Worm (Caenorhabditis elegans) whole organism, young adult: ENCODE data around the gene gro-1.

Source experiments
- B0261.1 ChIP-seq: sonication (generic microtip); optimal IDR thresholded peaks from 2 replicates; lab custom pipeline; 2016; ENCODE audit warnings: mild to moderate bottlenecking, missing genetic modification characterization, moderate library complexity, missing compliant biosample characterization
- F22D6.2 ChIP-seq: sonication (generic microtip); optimal IDR thresholded peaks from 2 replicates; lab custom pipeline; 2016; ENCODE audit warnings: mild to moderate bottlenecking, missing genetic modification characterization, missing compliant biosample characterization
- F33H1.4 ChIP-seq: fragments of 200-800 bp; sonication (Bioruptor generic); IDR thresholded peaks from 2 replicates; pipeline ENCODE4 v1.3.6; 2022; ENCODE audit warnings: missing genetic modification reagents, missing genetic modification characterization, missing compliant biosample characterization
- F39B2.1 ChIP-seq: fragments of 200-800 bp; sonication (Bioruptor generic); IDR thresholded peaks from 2 replicates; pipeline ENCODE4 v1.3.6; 2022; ENCODE audit warnings: missing genetic modification reagents, missing genetic modification characterization, missing compliant biosample characterization
- F49E8.2 ChIP-seq: sonication (generic microtip); optimal IDR thresholded peaks from 3 replicates; lab custom pipeline; 2017; ENCODE audit warnings: missing genetic modification characterization, mild to moderate bottlenecking, missing compliant biosample characterization, antibody characterized with exemption, moderate library complexity; ENCODE audit not compliant: insufficient read depth
- F55B11.4 ChIP-seq: sonication (generic microtip); optimal IDR thresholded peaks from 2 replicates; lab custom pipeline; 2016; ENCODE audit warnings: missing compliant biosample characterization, missing genetic modification characterization, borderline replicate concordance; ENCODE audit not compliant: insufficient read depth
- K11D2.4 ChIP-seq: fragments of 200-800 bp; sonication (Bioruptor generic); IDR thresholded peaks from 2 replicates; pipeline ENCODE4 v1.3.6; 2022; ENCODE audit warnings: missing genetic modification reagents, missing genetic modification characterization, missing compliant biosample characterization
- Y53F4B.3 ChIP-seq: fragments of 200-800 bp; sonication (Bioruptor generic); IDR thresholded peaks from 2 replicates; pipeline ENCODE4 v1.3.6; 2022; ENCODE audit warnings: missing genetic modification reagents, missing genetic modification characterization, missing compliant biosample characterization
- Y56A3A.18 ChIP-seq: fragments of 200-800 bp; sonication (Bioruptor generic); IDR thresholded peaks from 2 replicates; pipeline ENCODE4 v1.3.6; 2022; ENCODE audit warnings: missing genetic modification reagents, missing genetic modification characterization, missing compliant biosample characterization
- Y95B8A.8 ChIP-seq: fragments of 200-800 bp; sonication (Bioruptor generic); IDR thresholded peaks from 2 replicates; pipeline ENCODE4 v1.3.6; 2022; ENCODE audit warnings: missing genetic modification reagents, missing genetic modification characterization, missing compliant biosample characterization
- akir-1 ChIP-seq: fragments of 200-800 bp; sonication (Bioruptor generic); optimal IDR thresholded peaks from 2 replicates; lab custom pipeline; 2018; ENCODE audit warnings: mild to moderate bottlenecking, missing genetic modification characterization, moderate library complexity, missing compliant biosample characterization
- ama-1 ChIP-seq, 3 experiments: fragments of 150-350 bp in 1 of 3; sonication (generic microtip) in 2 of 3; optimal IDR thresholded peaks; 2 replicates each; lab custom pipeline; 2014 to 2018; ENCODE audit warnings: missing biosample characterization in 2 of 3, missing genetic modification characterization in 2 of 3, missing genetic modification reagents in 2 of 3
- atf-7 ChIP-seq: sonication (generic microtip); optimal IDR thresholded peaks from 2 replicates; lab custom pipeline; 2017; ENCODE audit warnings: mild to moderate bottlenecking, missing genetic modification characterization, missing compliant biosample characterization
- cebp-2 ChIP-seq: fragments of 200-800 bp; sonication (Bioruptor generic); IDR thresholded peaks from 2 replicates; pipeline ENCODE4 v1.3.6; 2022; ENCODE audit warnings: missing genetic modification characterization, missing compliant biosample characterization
- ceh-27 ChIP-seq: fragments of 200-800 bp; sonication (Bioruptor generic); optimal IDR thresholded peaks from 2 replicates; lab custom pipeline; 2018; ENCODE audit warnings: mild to moderate bottlenecking, missing genetic modification characterization, moderate library complexity, missing compliant biosample characterization
- ceh-58 ChIP-seq: fragments of 200-800 bp; sonication (Bioruptor generic); IDR thresholded peaks from 2 replicates; pipeline ENCODE4 v1.3.6; 2022; ENCODE audit warnings: missing genetic modification characterization, missing compliant biosample characterization
- ceh-79 ChIP-seq: sonication (generic microtip); optimal IDR thresholded peaks from 2 replicates; lab custom pipeline; 2017; ENCODE audit warnings: mild to moderate bottlenecking, missing genetic modification characterization, missing compliant biosample characterization
- dpff-1 ChIP-seq: sonication (generic microtip); optimal IDR thresholded peaks from 2 replicates; lab custom pipeline; 2017; ENCODE audit warnings: mild to moderate bottlenecking, missing genetic modification characterization, missing compliant biosample characterization
- ets-4 ChIP-seq: fragments of 200-800 bp; sonication (Bioruptor generic); optimal IDR thresholded peaks from 2 replicates; lab custom pipeline; 2018; ENCODE audit warnings: mild to moderate bottlenecking, missing genetic modification characterization, missing compliant biosample characterization
- hmg-1.2 ChIP-seq: fragments of 200-800 bp; sonication (Bioruptor generic); IDR thresholded peaks from 2 replicates; pipeline ENCODE4 v1.3.6; 2022; ENCODE audit warnings: missing genetic modification reagents, missing genetic modification characterization, missing compliant biosample characterization
- lin-54 ChIP-seq: fragments of 200-800 bp; sonication (Bioruptor generic); optimal IDR thresholded peaks from 2 replicates; lab custom pipeline; 2018; ENCODE audit warnings: mild to moderate bottlenecking, missing genetic modification characterization, missing compliant biosample characterization
- madf-10 ChIP-seq: sonication (generic microtip); optimal IDR thresholded peaks from 2 replicates; lab custom pipeline; 2016; ENCODE audit warnings: mild to moderate bottlenecking, missing genetic modification characterization, missing compliant biosample characterization
- madf-3 ChIP-seq: fragments of 200-800 bp; sonication (Bioruptor generic); IDR thresholded peaks from 2 replicates; pipeline ENCODE4 v1.3.6; 2022; ENCODE audit warnings: missing genetic modification reagents, missing genetic modification characterization, missing compliant biosample characterization
- madf-8 ChIP-seq: fragments of 200-800 bp; sonication (Bioruptor generic); conservative IDR thresholded peaks from 2 replicates; pipeline ENCODE4 v1.3.6; 2022; ENCODE audit warnings: missing genetic modification reagents, missing genetic modification characterization, missing compliant biosample characterization
- mcd-1 ChIP-seq: fragments of 200-800 bp; sonication (Bioruptor generic); IDR thresholded peaks from 2 replicates; pipeline ENCODE4 v1.3.6; 2022; ENCODE audit warnings: missing genetic modification reagents, missing genetic modification characterization, missing compliant biosample characterization
- mxl-1 ChIP-seq: sonication (generic microtip); optimal IDR thresholded peaks from 2 replicates; lab custom pipeline; 2016; ENCODE audit warnings: missing genetic modification characterization, missing compliant biosample characterization
- nfyb-1 ChIP-seq: fragments of 200-800 bp; sonication (Bioruptor generic); IDR thresholded peaks from 2 replicates; pipeline ENCODE4 v1.3.6; 2022; ENCODE audit warnings: missing genetic modification reagents, missing genetic modification characterization, missing compliant biosample characterization
- nhr-120 ChIP-seq: fragments of 200-800 bp; sonication (Bioruptor generic); IDR thresholded peaks from 2 replicates; pipeline ENCODE4 v1.3.6; 2022; ENCODE audit warnings: missing genetic modification characterization, missing compliant biosample characterization
- nhr-80 ChIP-seq: sonication (generic microtip); optimal IDR thresholded peaks from 2 replicates; lab custom pipeline; 2016; ENCODE audit warnings: missing genetic modification characterization, missing compliant biosample characterization
- nhr-90 ChIP-seq: sonication (generic microtip); optimal IDR thresholded peaks from 2 replicates; lab custom pipeline; 2016; ENCODE audit warnings: missing genotype, mild to moderate bottlenecking, missing genetic modification characterization, missing compliant biosample characterization
- pbrm-1 ChIP-seq: fragments of 200-800 bp; sonication (Bioruptor generic); IDR thresholded peaks from 2 replicates; pipeline ENCODE4 v1.3.6; 2022; ENCODE audit warnings: missing genetic modification reagents, missing genetic modification characterization, missing compliant biosample characterization
- snpc-3.4 ChIP-seq: sonication (generic microtip); optimal IDR thresholded peaks from 2 replicates; lab custom pipeline; 2017; ENCODE audit warnings: missing genetic modification characterization, mild to moderate bottlenecking, missing compliant biosample characterization, antibody characterized with exemption, moderate library complexity, missing genotype, missing genetic modification reagents
- sptf-2 ChIP-seq: fragments of 200-800 bp; sonication (Bioruptor generic); optimal IDR thresholded peaks from 2 replicates; lab custom pipeline; 2018; ENCODE audit warnings: mild to moderate bottlenecking, missing genetic modification characterization, missing compliant biosample characterization
- xnd-1 ChIP-seq: sonication (generic microtip); optimal IDR thresholded peaks from 2 replicates; lab custom pipeline; 2016; ENCODE audit warnings: missing genotype, missing genetic modification reagents, missing genetic modification characterization, missing compliant biosample characterization
- zim-3 ChIP-seq: sonication (generic microtip); optimal IDR thresholded peaks from 2 replicates; lab custom pipeline; 2017; ENCODE audit warnings: mild to moderate bottlenecking, missing genetic modification characterization, moderate library complexity, missing compliant biosample characterization
- ztf-26 ChIP-seq: sonication (generic microtip); optimal IDR thresholded peaks from 2 replicates; lab custom pipeline; 2017; ENCODE audit warnings: missing genetic modification characterization, missing compliant biosample characterization

The gro-1 gene

DNA sequence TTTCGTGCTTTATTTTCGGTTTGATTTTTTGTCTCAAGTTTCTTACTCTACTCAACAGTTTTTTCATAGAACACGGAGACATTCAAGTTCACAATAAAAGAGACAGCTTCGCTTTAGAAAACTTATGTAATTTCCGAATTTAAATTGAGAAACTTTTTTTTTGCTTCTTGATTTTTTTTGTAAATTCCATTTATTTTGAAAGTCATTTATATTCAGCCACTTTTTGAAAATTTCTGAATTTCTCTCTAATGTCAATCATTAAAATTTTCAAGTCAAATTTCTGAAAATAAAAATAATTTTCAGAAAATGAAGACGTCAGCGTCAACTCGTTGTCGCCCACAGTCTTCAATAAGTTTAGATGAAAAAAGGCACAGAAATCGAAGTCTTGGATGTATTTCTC lies 23.0 kb downstream of the gro-1 start, which contains the start of gene T15B12.1:
Gene T15B12.1, plus strand, starts transcription at position 301 of the 400 bp plus-strand sequence.
- TF ChIP-seq sptf-2 (GFP tag; lab: Kevin White, UChicago) (no peak), dpff-1 (no peak), nhr-90 (tag; lab: Kevin White, UChicago) (no peak), xnd-1 (tag; lab: Kevin White, UChicago) (no peak), snpc-3.4 (tag; lab: Kevin White, UChicago) (no peak), Y95B8A.8 (no peak), Y53F4B.3 (no peak), mxl-1 (tag; lab: Kevin White, UChicago) (no peak), F22D6.2 (tag; lab: Kevin White, UChicago) (no peak)
- TF ChIP-seq, all 124 proteins: peak for 0

DNA sequence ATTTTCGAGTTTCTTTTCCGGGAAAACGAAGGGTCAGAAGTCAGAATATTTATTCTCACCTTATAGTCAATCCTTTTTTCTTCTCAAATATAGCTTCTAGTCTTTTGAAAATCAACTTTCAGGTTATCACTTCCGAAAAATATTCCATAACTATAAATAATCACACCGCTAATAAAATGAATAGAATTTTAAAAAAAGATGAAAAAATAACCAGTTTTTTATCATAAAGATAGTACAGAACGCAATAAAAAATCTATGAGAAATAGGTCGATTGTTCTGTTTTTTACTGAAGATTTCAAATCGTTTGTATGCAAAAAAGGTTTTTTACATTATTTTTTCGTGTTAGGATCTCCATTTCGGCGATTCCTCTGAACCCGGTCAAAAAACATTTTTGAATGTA lies 25.3 kb downstream of the gro-1 start:
- TF ChIP-seq mcd-1 (no peak), madf-10 (tag; lab: Kevin White, UChicago) (no peak), F55B11.4 (tag; lab: Kevin White, UChicago) (no peak), F33H1.4 (GFP tag; lab: Robert Waterston, UW) (no peak), ztf-26 (no peak), K11D2.4 (GFP tag; lab: Robert Waterston, UW) (no peak), ets-4 (no peak), ceh-58 (GFP tag; lab: Robert Waterston, UW) (no peak), ceh-79 (tag; lab: Kevin White, UChicago) (no peak), nhr-120 (GFP tag; lab: Robert Waterston, UW) (no peak), atf-7 (tag; lab: Kevin White, UChicago) (no peak), hmg-1.2 (GFP tag; lab: Robert Waterston, UW) (no peak), nfyb-1 (GFP tag; lab: Robert Waterston, UW) (no peak), lin-54 (GFP tag; lab: Kevin White, UChicago) (no peak), F39B2.1 (no peak), nhr-90 (tag; lab: Kevin White, UChicago) (no peak), zim-3 (no peak)

DNA sequence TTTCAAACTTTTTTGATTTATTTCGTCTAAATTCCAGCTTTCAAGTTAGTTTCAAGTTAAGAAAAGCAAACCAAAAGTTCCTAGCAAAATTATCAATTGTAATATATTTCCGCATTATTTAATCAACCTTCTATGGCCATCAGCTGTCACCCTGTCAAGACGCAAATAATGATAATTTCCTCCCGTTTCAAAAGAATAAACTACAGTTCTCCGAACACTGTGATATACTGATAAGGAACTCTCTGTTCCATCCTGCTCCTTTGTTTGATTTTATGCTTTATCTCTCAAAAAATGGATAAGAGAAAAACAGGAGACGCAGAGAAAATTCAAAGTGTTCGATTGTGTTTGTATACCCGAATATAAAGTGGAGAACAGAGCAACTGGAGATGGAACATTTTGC lies 26.4 kb downstream of the gro-1 start:
- no peak for TF ChIP-seq pbrm-1
- no peak for TF ChIP-seq akir-1 (GFP tag; lab: Kevin White, UChicago)
- TF ChIP-seq lin-54 (GFP tag; lab: Kevin White, UChicago), result no peak
- no peak for TF ChIP-seq ceh-27
- no peak for TF ChIP-seq Y56A3A.18
- no peak for TF ChIP-seq F39B2.1
- TF ChIP-seq madf-8 (GFP tag; lab: Robert Waterston, UW), result no peak
- TF ChIP-seq madf-3, result no peak
- TF ChIP-seq B0261.1 (tag; lab: Kevin White, UChicago), result no peak
- TF ChIP-seq nhr-80 (tag; lab: Kevin White, UChicago), result peak; percentile 76
- TF ChIP-seq hmg-1.2 (GFP tag; lab: Robert Waterston, UW), result peak; percentile 22; the same call in 1 of the 2 replicates
- TF ChIP-seq ama-1 (optimal IDR thresholded peaks at IDR 0.05; lab: Kevin White, UChicago), result no peak
- TF ChIP-seq ama-1 (GFP tag; optimal IDR thresholded peaks at IDR 0.05; lab: Kevin White, UChicago), result no peak
- no peak for TF ChIP-seq F49E8.2 (tag; lab: Kevin White, UChicago)
- no peak for TF ChIP-seq mcd-1
- TF ChIP-seq ztf-26, result no peak
- TF ChIP-seq cebp-2 (GFP tag; lab: Robert Waterston, UW), result no peak
- TF ChIP-seq, all 124 proteins: peak for 2
